Worm (Caenorhabditis elegans) whole organism, late embryonic: ENCODE results near the gene F55C10.5.
A peak's percentile ranks its signal among the peaks of the same experiment; 100 is the strongest.

Experiments used
- C38D4.7 ChIP-seq: fragments of 200-800 bp; sonication (Bioruptor generic); optimal IDR thresholded peaks from 2 replicates; lab custom pipeline; 2018; ENCODE audit warnings: mild to moderate bottlenecking, missing genetic modification characterization, moderate library complexity, missing compliant biosample characterization
- ahr-1 ChIP-seq: sonication (generic microtip); optimal IDR thresholded peaks from 2 replicates; lab custom pipeline; 2016; ENCODE audit warnings: missing genetic modification characterization, missing compliant biosample characterization
- ama-1 ChIP-seq: fragments of 150-350 bp; optimal IDR thresholded peaks from 2 replicates; lab custom pipeline; 2014
- ceh-14 ChIP-seq: sonication (generic microtip); optimal IDR thresholded peaks from 2 replicates; lab custom pipeline; 2016; ENCODE audit warnings: missing genotype, missing genetic modification characterization, missing compliant biosample characterization
- ceh-19 ChIP-seq: fragments of 200-800 bp; sonication (Bioruptor generic); optimal IDR thresholded peaks from 2 replicates; lab custom pipeline; 2018; ENCODE audit warnings: mild to moderate bottlenecking, missing genetic modification characterization, missing compliant biosample characterization
- ceh-2 ChIP-seq: sonication (generic microtip); optimal IDR thresholded peaks from 2 replicates; lab custom pipeline; 2016; ENCODE audit warnings: missing genotype, missing genetic modification characterization, missing compliant biosample characterization
- ceh-22 ChIP-seq: sonication (generic microtip); optimal IDR thresholded peaks from 2 replicates; lab custom pipeline; 2017; ENCODE audit warnings: missing biosample characterization, missing genetic modification characterization
- ceh-31 ChIP-seq: sonication (generic microtip); optimal IDR thresholded peaks from 2 replicates; lab custom pipeline; 2016; ENCODE audit warnings: missing genetic modification characterization, missing compliant biosample characterization
- ceh-34 ChIP-seq: sonication (generic microtip); optimal IDR thresholded peaks from 2 replicates; lab custom pipeline; 2016; ENCODE audit warnings: mild to moderate bottlenecking, missing genetic modification characterization, missing compliant biosample characterization
- ceh-45 ChIP-seq: fragments of 200-800 bp; sonication (Bioruptor generic); IDR thresholded peaks from 2 replicates; pipeline ENCODE4 v1.3.6; 2022; ENCODE audit warnings: missing genetic modification reagents, missing genetic modification characterization, missing compliant biosample characterization
- ceh-6 ChIP-seq: fragments of 200-800 bp; sonication (Bioruptor generic); optimal IDR thresholded peaks from 2 replicates; lab custom pipeline; 2018; ENCODE audit warnings: mild to moderate bottlenecking, missing genetic modification characterization, missing compliant biosample characterization
- ceh-9 ChIP-seq: sonication (generic microtip); optimal IDR thresholded peaks from 2 replicates; lab custom pipeline; 2016; ENCODE audit warnings: mild to moderate bottlenecking, missing genetic modification characterization, inconsistent platforms, missing compliant biosample characterization
- dmd-4 ChIP-seq: sonication (generic microtip); optimal IDR thresholded peaks from 2 replicates; lab custom pipeline; 2016; ENCODE audit warnings: borderline replicate concordance, missing genetic modification characterization, missing compliant biosample characterization
- dve-1 ChIP-seq: sonication (generic microtip); optimal IDR thresholded peaks from 2 replicates; lab custom pipeline; 2017; ENCODE audit warnings: antibody characterized with exemption, mild to moderate bottlenecking, missing genetic modification characterization, missing compliant biosample characterization
- elt-2 ChIP-seq: sonication (generic microtip); optimal IDR thresholded peaks from 2 replicates; lab custom pipeline; 2016; ENCODE audit warnings: missing genetic modification reagents, missing genetic modification characterization, missing compliant biosample characterization
- ets-4 ChIP-seq: sonication (generic microtip); optimal IDR thresholded peaks from 2 replicates; lab custom pipeline; 2016; ENCODE audit warnings: missing genetic modification characterization, missing compliant biosample characterization
- eyg-1 ChIP-seq: sonication (generic microtip); optimal IDR thresholded peaks from 2 replicates; lab custom pipeline; 2016; ENCODE audit warnings: missing genotype, missing genetic modification characterization, missing compliant biosample characterization
- fkh-6 ChIP-seq: sonication (generic microtip); optimal IDR thresholded peaks from 2 replicates; lab custom pipeline; 2016; ENCODE audit warnings: missing genetic modification characterization, missing compliant biosample characterization
- gmeb-2 ChIP-seq: sonication (generic microtip); optimal IDR thresholded peaks from 2 replicates; lab custom pipeline; 2016; ENCODE audit warnings: missing genetic modification characterization, inconsistent platforms, missing compliant biosample characterization
- hlh-6 ChIP-seq: sonication (generic microtip); optimal IDR thresholded peaks from 2 replicates; lab custom pipeline; 2016; ENCODE audit warnings: missing genotype, missing genetic modification characterization, missing compliant biosample characterization
- nhr-11 ChIP-seq: fragments of 150-350 bp; optimal IDR thresholded peaks from 2 replicates; lab custom pipeline; 2014; ENCODE audit warnings: missing biosample characterization, missing genetic modification characterization
- pax-1 ChIP-seq: fragments of 150-350 bp; optimal IDR thresholded peaks from 2 replicates; lab custom pipeline; 2014; ENCODE audit warnings: missing biosample characterization, missing genetic modification characterization
- pha-2 ChIP-seq: sonication (generic microtip); optimal IDR thresholded peaks from 2 replicates; lab custom pipeline; 2017; ENCODE audit warnings: mild to moderate bottlenecking, missing genetic modification characterization, missing compliant biosample characterization
- ref-2 ChIP-seq: sonication (generic microtip); optimal IDR thresholded peaks from 2 replicates; lab custom pipeline; 2016; ENCODE audit warnings: missing genetic modification characterization, missing compliant biosample characterization
- rnt-1 ChIP-seq: sonication (generic microtip); optimal IDR thresholded peaks from 2 replicates; lab custom pipeline; 2016; ENCODE audit warnings: missing genetic modification characterization, missing compliant biosample characterization
- sox-2 ChIP-seq: fragments of 200-800 bp; sonication (Bioruptor generic); IDR thresholded peaks from 2 replicates; pipeline ENCODE4 v1.3.6; 2022; ENCODE audit warnings: missing genetic modification reagents, missing genetic modification characterization, missing compliant biosample characterization
- sox-4 ChIP-seq: sonication (generic microtip); optimal IDR thresholded peaks from 2 replicates; lab custom pipeline; 2017; ENCODE audit warnings: mild to moderate bottlenecking, missing genetic modification characterization, inconsistent platforms, missing compliant biosample characterization
- tbx-2 ChIP-seq: sonication (generic microtip); optimal IDR thresholded peaks from 2 replicates; lab custom pipeline; 2016; ENCODE audit warnings: missing genetic modification characterization, missing compliant biosample characterization
- unc-42 ChIP-seq: sonication (generic microtip); optimal IDR thresholded peaks from 2 replicates; lab custom pipeline; 2016; ENCODE audit warnings: missing genotype, missing genetic modification characterization, missing compliant biosample characterization

Gene F55C10.5

DNA sequence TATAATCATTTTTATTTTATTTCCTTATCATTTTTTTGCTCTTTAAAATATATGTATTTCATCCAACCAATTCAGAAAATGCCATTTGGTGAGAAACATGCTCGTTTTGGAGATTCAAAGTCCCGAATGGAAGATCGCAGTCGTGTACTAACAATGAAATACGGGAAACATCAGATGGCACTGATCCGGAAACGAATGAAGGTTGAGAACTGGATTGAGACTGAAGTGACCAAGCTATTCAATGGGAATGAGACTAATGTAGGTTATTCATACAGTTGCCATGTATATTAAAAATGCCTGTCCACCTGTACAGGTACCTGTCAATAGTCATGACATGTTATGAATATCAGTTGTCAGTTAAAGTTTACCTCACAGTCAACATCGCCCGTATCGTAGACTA, at the start of gene F55C10.5:
F55C10.5 (plus strand) TSS at position 74 of the 400 bp plus-strand sequence.
- TF ChIP-seq ceh-22 (tag; lab: Kevin White, UChicago): no peak
- TF ChIP-seq nhr-11 (tag; lab: Kevin White, UChicago): no peak
- no peak for TF ChIP-seq hlh-6 (tag; lab: Kevin White, UChicago)
- TF ChIP-seq ceh-45 (GFP tag; lab: Robert Waterston, UW): no peak
- no peak for TF ChIP-seq ceh-14
- no peak for TF ChIP-seq dve-1
- no peak for TF ChIP-seq ama-1 (lab: Kevin White, UChicago)
- TF ChIP-seq rnt-1 (tag; lab: Kevin White, UChicago): no peak
- no peak for TF ChIP-seq ceh-34 (tag; lab: Kevin White, UChicago)

DNA sequence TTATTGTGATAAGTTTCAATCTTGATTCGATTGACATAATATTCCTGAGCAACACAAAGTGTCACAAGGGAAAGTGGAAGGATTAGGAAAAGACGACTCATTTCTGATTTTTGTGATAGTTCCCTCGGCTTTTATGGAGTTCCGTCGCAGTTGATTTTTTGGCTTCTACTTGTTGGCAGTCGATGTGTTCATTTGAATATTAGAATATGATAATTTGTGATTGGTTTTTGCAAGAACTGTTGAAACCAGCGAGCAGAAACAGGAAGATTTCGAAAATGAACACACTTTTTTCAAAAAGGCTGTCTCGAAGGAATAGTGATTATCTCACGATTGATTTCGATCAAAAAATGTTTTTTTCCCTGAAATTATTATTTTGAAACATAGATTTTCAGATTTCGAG, 48.7 kb upstream of the F55C10.5 start, which contains the start of gene T02E9.6:
T02E9.6 (minus strand) TSS at position 101 of the 400 bp plus-strand sequence.
- TF ChIP-seq ceh-2 (tag; lab: Kevin White, UChicago) (no peak), gmeb-2 (tag; lab: Kevin White, UChicago) (no peak), ets-4 (tag; lab: Kevin White, UChicago) (no peak), nhr-11 (tag; lab: Kevin White, UChicago) (no peak), ceh-6 (GFP tag; lab: Kevin White, UChicago) (no peak), elt-2 (tag; lab: Kevin White, UChicago) (no peak), fkh-6 (no peak), C38D4.7 (no peak), ceh-45 (GFP tag; lab: Robert Waterston, UW) (no peak), ceh-9 (no peak), dmd-4 (tag; lab: Kevin White, UChicago) (no peak)
- TF ChIP-seq, all 69 proteins: peak for 0

DNA sequence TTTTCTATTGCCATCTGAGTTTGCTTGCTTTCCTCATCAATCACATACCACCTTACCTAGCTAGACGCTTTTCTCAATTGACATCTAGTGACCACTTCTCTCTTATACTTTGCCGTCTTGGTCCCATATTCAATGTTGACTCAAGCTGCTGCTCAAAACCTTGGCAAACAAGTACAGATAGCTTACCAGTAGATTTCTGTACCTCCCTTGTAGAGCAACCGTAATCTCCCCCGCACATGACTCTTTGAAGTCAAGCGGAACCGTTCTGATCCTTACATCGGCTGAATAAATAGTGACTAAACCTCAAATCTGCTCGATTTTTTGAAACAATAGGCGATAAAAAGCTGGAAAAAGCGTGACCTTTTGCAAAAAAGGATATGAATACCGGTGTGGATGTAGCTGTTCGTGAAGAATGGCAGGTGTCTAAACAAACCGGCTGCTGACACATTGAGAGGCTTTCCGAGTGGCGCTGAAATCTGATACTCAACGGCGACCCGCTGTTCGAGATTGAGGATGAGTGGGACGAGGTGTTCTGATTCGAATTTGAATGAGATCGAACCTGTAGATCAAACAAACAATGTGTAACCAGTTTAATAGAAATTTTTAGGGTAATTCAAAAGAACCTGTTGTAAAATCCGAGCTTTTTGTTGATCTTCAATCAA, 47.0 kb upstream of the F55C10.5 start:
- no peak for TF ChIP-seq ceh-22 (tag; lab: Kevin White, UChicago)
- TF ChIP-seq pax-1: peak; percentile 95
- no peak for TF ChIP-seq sox-2 (GFP tag; lab: Robert Waterston, UW)
- TF ChIP-seq pha-2 (tag; lab: Kevin White, UChicago): peak; percentile 5
- TF ChIP-seq ceh-34 (tag; lab: Kevin White, UChicago): peak; percentile 97

DNA sequence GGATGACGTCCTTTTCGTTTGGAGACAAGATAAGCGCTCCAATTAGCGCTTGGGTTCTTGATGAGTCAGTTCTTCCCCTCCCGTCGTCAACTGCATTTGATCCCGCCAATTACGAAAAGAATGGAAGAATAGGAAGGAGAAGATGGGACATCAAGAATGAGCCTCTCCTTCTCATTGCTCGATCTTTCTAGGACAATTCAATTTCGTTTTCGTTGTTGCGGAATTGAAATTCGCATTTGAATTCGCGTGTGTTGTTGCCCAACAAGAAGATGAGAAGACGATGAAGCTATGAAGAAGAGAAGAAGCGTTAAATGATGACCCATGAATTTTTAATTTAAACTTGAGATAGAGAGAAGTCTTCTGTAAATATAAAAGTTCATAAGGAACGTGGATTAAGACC, 46.0 kb upstream of the F55C10.5 start:
- TF ChIP-seq sox-4 (tag; lab: Kevin White, UChicago): no peak
- TF ChIP-seq unc-42 (tag; lab: Kevin White, UChicago): peak; percentile 90
- no peak for TF ChIP-seq ahr-1
- no peak for TF ChIP-seq pax-1

DNA sequence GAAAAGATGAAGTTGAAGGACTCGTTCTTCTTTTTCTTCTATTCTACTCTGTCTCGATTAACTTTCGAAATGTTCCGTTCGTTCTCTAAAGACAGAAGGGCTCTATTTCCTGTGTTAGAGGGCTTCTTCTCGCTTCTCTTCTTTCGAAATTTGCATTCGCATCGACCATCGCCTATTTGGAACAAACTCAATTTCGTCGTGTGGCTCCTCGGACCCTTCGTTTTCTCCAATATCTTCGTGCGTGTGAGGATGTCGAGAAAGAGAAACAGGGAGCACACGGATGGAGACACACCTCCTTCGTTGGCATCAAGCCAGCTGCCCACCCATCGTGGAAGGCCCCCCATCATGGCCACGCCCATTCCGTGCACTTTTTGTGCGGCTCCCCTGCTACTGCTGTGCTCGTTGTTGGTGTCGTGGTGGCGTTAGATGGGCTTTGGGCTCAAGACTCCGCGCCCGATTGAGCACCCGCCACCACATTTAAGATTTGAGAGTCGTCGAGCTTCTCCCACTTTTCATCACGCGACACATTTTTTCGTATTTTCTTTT, 41.7 kb upstream of the F55C10.5 start:
- TF ChIP-seq unc-42 (tag; lab: Kevin White, UChicago) (peak; percentile 97), ref-2 (peak; percentile 26), sox-2 (GFP tag; lab: Robert Waterston, UW) (no peak), tbx-2 (tag; lab: Kevin White, UChicago) (peak; percentile 13), ceh-19 (GFP tag; lab: Kevin White, UChicago) (peak; percentile 24), ceh-34 (tag; lab: Kevin White, UChicago) (peak; percentile 16), eyg-1 (tag; lab: Kevin White, UChicago) (no peak), ceh-31 (tag; lab: Kevin White, UChicago) (peak; percentile 38)

DNA sequence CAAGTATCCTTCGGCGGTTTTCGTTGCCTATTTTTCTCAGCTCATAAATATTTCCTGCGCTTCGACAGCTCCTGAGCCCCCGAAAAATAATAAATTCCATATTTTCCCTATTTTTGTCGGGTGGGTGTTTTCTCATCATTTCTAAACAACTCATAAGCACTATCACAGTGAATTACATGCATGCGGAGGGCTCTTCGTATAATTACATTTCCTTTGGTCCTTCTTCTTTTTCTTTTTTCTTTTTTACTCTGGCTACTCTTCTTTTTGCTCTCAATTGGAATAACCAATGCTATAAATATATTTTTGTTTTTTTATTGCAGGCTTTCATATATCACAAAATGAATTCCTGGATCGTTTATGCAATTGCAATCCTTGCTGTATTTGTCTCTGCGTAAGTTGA, 41.0 kb upstream of the F55C10.5 start, which contains the start of gene T02E9.5:
T02E9.5 (plus strand) TSS at position 321 of the 400 bp plus-strand sequence.
- TF ChIP-seq ahr-1 (no peak), unc-42 (tag; lab: Kevin White, UChicago) (peak; percentile 91)
